Worm (Caenorhabditis elegans) whole organism, L4 larva: ENCODE data around the gene cutl-19.

ENCODE experiments used
- D1046.2 ChIP-seq: fragments of 200-800 bp; sonication (Bioruptor generic); IDR thresholded peaks from 2 replicates; pipeline ENCODE4 v1.3.6; 2022; ENCODE audit warnings: missing genetic modification characterization, missing compliant biosample characterization
- F10B5.3 ChIP-seq: sonication (generic microtip); optimal IDR thresholded peaks from 2 replicates; lab custom pipeline; 2016; ENCODE audit warnings: mild to moderate bottlenecking, missing genetic modification characterization, missing compliant biosample characterization
- Y48G9A.11 ChIP-seq: fragments of 200-800 bp; sonication (Bioruptor generic); IDR thresholded peaks from 2 replicates; pipeline ENCODE4 v1.3.6; 2022; ENCODE audit warnings: missing genetic modification reagents, missing genetic modification characterization, missing compliant biosample characterization
- ZK337.2 ChIP-seq: fragments of 200-800 bp; sonication (Bioruptor generic); IDR thresholded peaks from 2 replicates; pipeline ENCODE4 v1.3.6; 2022; ENCODE audit warnings: missing genetic modification reagents, missing genetic modification characterization, missing compliant biosample characterization
- ZK546.5 ChIP-seq, 2 experiments: sonication (generic microtip); optimal IDR thresholded peaks; 2 replicates each; lab custom pipeline; 2017; ENCODE audit warnings: missing biosample characterization in 2 of 2, missing genetic modification characterization in 2 of 2
- aha-1 ChIP-seq: fragments of 150-350 bp; peaks from one replicate; lab custom pipeline; 2014; ENCODE audit warnings: missing biosample characterization, missing genetic modification characterization
- ama-1 ChIP-seq: fragments of 150-350 bp; optimal IDR thresholded peaks from 2 replicates; lab custom pipeline; 2014; ENCODE audit warnings: inconsistent platforms, mixed read lengths
- ceh-28 ChIP-seq: fragments of 150-350 bp; optimal IDR thresholded peaks from 2 replicates; lab custom pipeline; 2014; ENCODE audit warnings: missing biosample characterization, missing genetic modification reagents, missing genetic modification characterization
- ceh-44 ChIP-seq: fragments of 200-800 bp; sonication (Bioruptor generic); IDR thresholded peaks from 2 replicates; pipeline ENCODE4 v1.3.6; 2022; ENCODE audit warnings: missing genetic modification reagents, missing genetic modification characterization, missing compliant biosample characterization
- ces-1 ChIP-seq: fragments of 150-350 bp; sonication (generic microtip); optimal IDR thresholded peaks from 4 replicates; lab custom pipeline; 2014; ENCODE audit warnings: missing biosample characterization, missing genetic modification reagents, missing genetic modification characterization
- ctbp-1 ChIP-seq: fragments of 200-800 bp; sonication (Bioruptor generic); IDR thresholded peaks from 2 replicates; pipeline ENCODE4 v1.3.6; 2022; ENCODE audit warnings: missing genetic modification reagents, missing genetic modification characterization, missing compliant biosample characterization
- dmd-6 ChIP-seq: fragments of 200-800 bp; sonication (Bioruptor generic); IDR thresholded peaks from 2 replicates; pipeline ENCODE4 v1.3.6; 2022; ENCODE audit warnings: missing genetic modification reagents, missing genetic modification characterization, missing compliant biosample characterization
- dpl-1 ChIP-seq: fragments of 150-350 bp; optimal IDR thresholded peaks from 2 replicates; lab custom pipeline; 2014; ENCODE audit warnings: missing biosample characterization, missing genetic modification reagents, missing genetic modification characterization
- egl-43 ChIP-seq: fragments of 200-800 bp; sonication (Bioruptor generic); IDR thresholded peaks from 2 replicates; pipeline ENCODE4 v1.3.6; 2022; ENCODE audit warnings: missing genetic modification reagents, missing genetic modification characterization, missing compliant biosample characterization
- fos-1 ChIP-seq: fragments of 150-350 bp; optimal IDR thresholded peaks from 2 replicates; lab custom pipeline; 2014; ENCODE audit warnings: missing biosample characterization, missing genetic modification characterization
- gei-8 ChIP-seq: fragments of 200-800 bp; sonication (Bioruptor generic); optimal IDR thresholded peaks from 2 replicates; lab custom pipeline; 2018; ENCODE audit warnings: mild to moderate bottlenecking, missing genetic modification characterization, missing compliant biosample characterization
- hif-1 ChIP-seq, 2 experiments: sonication (generic microtip); optimal IDR thresholded peaks; 2 replicates each; lab custom pipeline; 2016 to 2017; ENCODE audit warnings: missing compliant biosample characterization in 2 of 2, missing genetic modification characterization in 2 of 2, missing genetic modification reagents in 2 of 2, missing genotype in 2 of 2, mild to moderate bottlenecking in 1 of 2
- hlh-30 ChIP-seq: sonication (generic microtip); optimal IDR thresholded peaks from 2 replicates; lab custom pipeline; 2017; ENCODE audit warnings: antibody characterized with exemption, mild to moderate bottlenecking, missing genetic modification characterization, missing compliant biosample characterization; ENCODE audit not compliant: insufficient read depth
- hmg-1.1 ChIP-seq: fragments of 200-800 bp; sonication (Bioruptor generic); IDR thresholded peaks from 2 replicates; pipeline ENCODE4 v1.3.6; 2022; ENCODE audit warnings: missing genetic modification reagents, missing genetic modification characterization, missing compliant biosample characterization
- lin-29 ChIP-seq: fragments of 200-800 bp; sonication (Bioruptor generic); IDR thresholded peaks from 2 replicates; pipeline ENCODE4 v1.3.6; 2022; ENCODE audit warnings: missing genetic modification reagents, missing genetic modification characterization, missing compliant biosample characterization
- lin-38 ChIP-seq: fragments of 200-800 bp; sonication (Bioruptor generic); IDR thresholded peaks from 2 replicates; pipeline ENCODE4 v1.3.6; 2022; ENCODE audit warnings: missing genetic modification reagents, missing genetic modification characterization, missing compliant biosample characterization
- lir-3 ChIP-seq: sonication (generic microtip); optimal IDR thresholded peaks from 2 replicates; lab custom pipeline; 2016; ENCODE audit warnings: mild to moderate bottlenecking, missing genetic modification characterization, missing compliant biosample characterization
- lsy-2 ChIP-seq, 2 experiments: fragments of 150-350 bp in 1 of 2; sonication (generic microtip) in 1 of 2; optimal IDR thresholded peaks; 2 replicates each; lab custom pipeline; 2014 to 2017; ENCODE audit warnings: missing biosample characterization in 2 of 2, missing genetic modification characterization in 2 of 2
- madf-5 ChIP-seq, 2 experiments: fragments of 200-800 bp; sonication (Bioruptor generic); IDR thresholded peaks; 2 replicates each; pipeline ENCODE4 v1.3.6; 2022; ENCODE audit warnings: missing compliant biosample characterization in 2 of 2, missing genetic modification characterization in 2 of 2
- mdl-1 ChIP-seq, 2 experiments: fragments of 150-350 bp in 1 of 2; sonication (generic microtip) in 1 of 2; optimal IDR thresholded peaks; 2 replicates each; lab custom pipeline; 2014 to 2017; ENCODE audit warnings: missing biosample characterization in 2 of 2, missing genetic modification characterization in 2 of 2
- mdt-29 ChIP-seq: fragments of 200-800 bp; sonication (Bioruptor generic); IDR thresholded peaks from 2 replicates; pipeline ENCODE4 v1.3.6; 2022; ENCODE audit warnings: missing genetic modification reagents, missing genetic modification characterization, missing compliant biosample characterization
- mep-1 ChIP-seq: fragments of 150-350 bp; sonication (generic microtip); optimal IDR thresholded peaks from 3 replicates; lab custom pipeline; 2014; ENCODE audit warnings: missing biosample characterization, missing genetic modification characterization
- mes-2 ChIP-seq: sonication (generic microtip); optimal IDR thresholded peaks from 2 replicates; lab custom pipeline; 2016; ENCODE audit warnings: missing genotype, mild to moderate bottlenecking, missing genetic modification characterization, missing compliant biosample characterization; ENCODE audit not compliant: poor library complexity, severe bottlenecking
- mxl-3 ChIP-seq: fragments of 200-800 bp; sonication (Bioruptor generic); optimal IDR thresholded peaks from 2 replicates; lab custom pipeline; 2018; ENCODE audit warnings: mild to moderate bottlenecking, missing genetic modification characterization, missing compliant biosample characterization
- nhr-28 ChIP-seq: fragments of 150-350 bp; optimal IDR thresholded peaks from 2 replicates; lab custom pipeline; 2014; ENCODE audit warnings: missing biosample characterization, missing genetic modification characterization
- pha-4 ChIP-seq, 2 experiments: fragments of 150-350 bp in 1 of 2; fragments of 200-800 bp in 1 of 2; sonication (Bioruptor generic) in 1 of 2; IDR thresholded peaks in 1 of 2; optimal IDR thresholded peaks in 1 of 2; 2 replicates each; pipeline versions ENCODE4 v1.3.6 to Lab custom; 2014 to 2022; ENCODE audit warnings: missing genetic modification characterization in 2 of 2, missing genetic modification reagents in 2 of 2, missing biosample characterization in 1 of 2, missing compliant biosample characterization in 1 of 2
- php-3 ChIP-seq: fragments of 200-800 bp; sonication (Bioruptor generic); IDR thresholded peaks from 2 replicates; pipeline ENCODE4 v1.3.6; 2022; ENCODE audit warnings: missing genetic modification reagents, missing genetic modification characterization, missing compliant biosample characterization
- set-16 ChIP-seq: fragments of 200-800 bp; sonication (Bioruptor generic); IDR thresholded peaks from 2 replicates; pipeline ENCODE4 v1.3.6; 2022; ENCODE audit warnings: missing genetic modification reagents, missing genetic modification characterization, missing compliant biosample characterization
- skn-1 ChIP-seq: fragments of 150-350 bp; optimal IDR thresholded peaks from 2 replicates; lab custom pipeline; 2014; ENCODE audit warnings: missing biosample characterization, missing genetic modification characterization
- spr-3 ChIP-seq: fragments of 200-800 bp; sonication (Bioruptor generic); optimal IDR thresholded peaks from 2 replicates; lab custom pipeline; 2018; ENCODE audit warnings: mild to moderate bottlenecking, missing genetic modification characterization, missing compliant biosample characterization
- tag-97 ChIP-seq: fragments of 200-800 bp; sonication (Bioruptor generic); IDR thresholded peaks from 2 replicates; pipeline ENCODE4 v1.3.6; 2022; ENCODE audit warnings: missing genetic modification characterization, missing compliant biosample characterization
- tra-1 ChIP-seq: fragments of 200-800 bp; sonication (Bioruptor generic); IDR thresholded peaks from 2 replicates; pipeline ENCODE4 v1.3.6; 2022; ENCODE audit warnings: missing genetic modification reagents, missing genetic modification characterization, missing compliant biosample characterization
- unc-39 ChIP-seq: sonication (generic microtip); optimal IDR thresholded peaks from 2 replicates; lab custom pipeline; 2017; ENCODE audit warnings: missing biosample characterization, missing genetic modification characterization
- zag-1 ChIP-seq: fragments of 150-350 bp; optimal IDR thresholded peaks from 2 replicates; lab custom pipeline; 2014; ENCODE audit warnings: missing biosample characterization, missing genetic modification characterization
- zfp-3 ChIP-seq: fragments of 200-800 bp; sonication (Bioruptor generic); conservative IDR thresholded peaks from 2 replicates; pipeline ENCODE4 v1.3.6; 2022; ENCODE audit warnings: missing genetic modification reagents, missing genetic modification characterization, missing compliant biosample characterization
- zip-11 ChIP-seq: fragments of 200-800 bp; sonication (Bioruptor generic); IDR thresholded peaks from 2 replicates; pipeline ENCODE4 v1.3.6; 2022; ENCODE audit warnings: missing genetic modification characterization, missing compliant biosample characterization
- zip-2 ChIP-seq: fragments of 150-350 bp; optimal IDR thresholded peaks from 2 replicates; lab custom pipeline; 2014; ENCODE audit warnings: missing biosample characterization, missing genetic modification characterization
- ztf-7 ChIP-seq: fragments of 150-350 bp; optimal IDR thresholded peaks from 2 replicates; lab custom pipeline; 2014; ENCODE audit warnings: missing biosample characterization, missing genetic modification characterization

The cutl-19 gene

ce11 chrIII:5188426-5188825 lies 29.0 kb downstream of the cutl-19 start, which contains the start of gene K10D2.8:
Gene K10D2.8, plus strand, starts transcription at chrIII:5188726.
- TF ChIP-seq ztf-7 (no peak), spr-3 (GFP tag; lab: Kevin White, UChicago) (no peak)

ce11 chrIII:5185620-5186019 lies 31.8 kb downstream of the cutl-19 start, which contains the start of gene pup-2:
Gene pup-2, plus strand, starts transcription at chrIII:5185920.
- no peak for TF ChIP-seq unc-39 (tag; lab: Kevin White, UChicago)
- TF ChIP-seq zag-1 (tag; lab: Kevin White, UChicago), result no peak
- no peak for TF ChIP-seq madf-5 (GFP tag; IDR thresholded peaks at IDR 0.05; lab: Robert Waterston, UW)
- TF ChIP-seq hif-1 (tag; optimal IDR thresholded peaks at IDR 0.05; lab: Kevin White, UChicago), result no peak
- TF ChIP-seq mep-1 (tag; lab: Kevin White, UChicago), result no peak
- TF ChIP-seq mes-2 (tag; lab: Kevin White, UChicago), result no peak
- no peak for TF ChIP-seq lir-3 (tag; lab: Kevin White, UChicago)
- TF ChIP-seq, all 104 proteins: peak for 0

ce11 chrIII:5183372-5183771 lies 34.0 kb downstream of the cutl-19 start:
- 0 out of 2 replicates have a peak, but pooled peaks have one; percentile 20 for TF ChIP-seq hmg-1.1 (GFP tag; lab: Robert Waterston, UW)
- TF ChIP-seq php-3 (GFP tag; lab: Robert Waterston, UW), result no peak
- TF ChIP-seq unc-39 (tag; lab: Kevin White, UChicago), result no peak
- peak; percentile 11 for TF ChIP-seq hlh-30 (tag; lab: Kevin White, UChicago)
- TF ChIP-seq egl-43 (GFP tag; lab: Robert Waterston, UW), result no peak
- TF ChIP-seq mdl-1 (tag; optimal IDR thresholded peaks at IDR 0.05; lab: Kevin White, UChicago), result peak in 1 of 2 experiments; percentile 5

ce11 chrIII:5181641-5182040 lies 35.8 kb downstream of the cutl-19 start:
- peak; percentile 4 for TF ChIP-seq nhr-28 (tag; lab: Kevin White, UChicago)
- TF ChIP-seq skn-1 (tag; lab: Kevin White, UChicago), result no peak
- TF ChIP-seq ama-1, result no peak
- TF ChIP-seq aha-1 (tag; lab: Kevin White, UChicago), result peak; percentile 5
- TF ChIP-seq lsy-2 (tag; optimal IDR thresholded peaks at IDR 0.05; lab: Kevin White, UChicago), result no peak

- TF ChIP-seq lin-29 (GFP tag; lab: Robert Waterston, UW) (no peak), pha-4 (GFP tag; IDR thresholded peaks at IDR 0.05; lab: Robert Waterston, UW) (no peak), pha-4 (tag; optimal IDR thresholded peaks at IDR 0.05; lab: Kevin White, UChicago) (no peak), ZK546.5 (tag; optimal IDR thresholded peaks at IDR 0.05; lab: Kevin White, UChicago) (no peak), mdt-29 (GFP tag; lab: Robert Waterston, UW) (no peak), mdl-1 (tag; optimal IDR thresholded peaks at IDR 0.05; lab: Kevin White, UChicago) (peak in 1 of 2 experiments; percentile 38), fos-1 (no peak), ceh-28 (tag; lab: Kevin White, UChicago) (no peak), gei-8 (GFP tag; lab: Kevin White, UChicago) (no peak), ctbp-1 (GFP tag; lab: Robert Waterston, UW) (no peak), zip-2 (tag; lab: Kevin White, UChicago) (no peak), Y48G9A.11 (GFP tag; lab: Robert Waterston, UW) (no peak), zfp-3 (GFP tag; lab: Robert Waterston, UW) (no peak), spr-3 (GFP tag; lab: Kevin White, UChicago) (no peak), mxl-3 (GFP tag; lab: Kevin White, UChicago) (peak; percentile 18), ces-1 (no peak), lir-3 (tag; lab: Kevin White, UChicago) (no peak), F10B5.3 (no peak), tra-1 (no peak), tag-97 (no peak), ZK337.2 (GFP tag; lab: Robert Waterston, UW) (no peak), set-16 (GFP tag; lab: Robert Waterston, UW) (no peak), lin-38 (GFP tag; lab: Robert Waterston, UW) (peak; percentile 72), ceh-44 (GFP tag; lab: Robert Waterston, UW) (no peak), hlh-30 (tag; lab: Kevin White, UChicago) (peak; percentile 10), dmd-6 (GFP tag; lab: Robert Waterston, UW) (no peak), zip-11 (GFP tag; lab: Robert Waterston, UW) (no peak), dpl-1 (GFP tag; lab: Kevin White, UChicago) (peak; percentile 1), D1046.2 (no peak)
Measured at ce11 chrIII:5181217-5181616, 36.2 kb downstream of the cutl-19 start.
